Worm (Caenorhabditis elegans) whole organism, late embryonic: ENCODE results near the gene srg-13.

Experiments
- F13H6.1 ChIP-seq: sonication (generic microtip); optimal IDR thresholded peaks from 2 replicates; lab custom pipeline; 2016; ENCODE audit warnings: missing genetic modification characterization, missing compliant biosample characterization
- T23F11.4 ChIP-seq: fragments of 200-800 bp; sonication (Bioruptor generic); optimal IDR thresholded peaks from 2 replicates; lab custom pipeline; 2018; ENCODE audit warnings: mild to moderate bottlenecking, missing genetic modification characterization, missing compliant biosample characterization
- ama-1 ChIP-seq: fragments of 150-350 bp; optimal IDR thresholded peaks from 2 replicates; lab custom pipeline; 2014
- ceh-14 ChIP-seq: sonication (generic microtip); optimal IDR thresholded peaks from 2 replicates; lab custom pipeline; 2016; ENCODE audit warnings: missing genotype, missing genetic modification characterization, missing compliant biosample characterization
- ceh-19 ChIP-seq: fragments of 200-800 bp; sonication (Bioruptor generic); optimal IDR thresholded peaks from 2 replicates; lab custom pipeline; 2018; ENCODE audit warnings: mild to moderate bottlenecking, missing genetic modification characterization, missing compliant biosample characterization
- ceh-30 ChIP-seq: fragments of 150-350 bp; optimal IDR thresholded peaks from 2 replicates; lab custom pipeline; 2014; ENCODE audit warnings: missing biosample characterization, missing genetic modification characterization
- ceh-31 ChIP-seq: sonication (generic microtip); optimal IDR thresholded peaks from 2 replicates; lab custom pipeline; 2016; ENCODE audit warnings: missing genetic modification characterization, missing compliant biosample characterization
- ceh-34 ChIP-seq: sonication (generic microtip); optimal IDR thresholded peaks from 2 replicates; lab custom pipeline; 2016; ENCODE audit warnings: mild to moderate bottlenecking, missing genetic modification characterization, missing compliant biosample characterization
- ceh-45 ChIP-seq: fragments of 200-800 bp; sonication (Bioruptor generic); IDR thresholded peaks from 2 replicates; pipeline ENCODE4 v1.3.6; 2022; ENCODE audit warnings: missing genetic modification reagents, missing genetic modification characterization, missing compliant biosample characterization
- ceh-6 ChIP-seq: fragments of 200-800 bp; sonication (Bioruptor generic); optimal IDR thresholded peaks from 2 replicates; lab custom pipeline; 2018; ENCODE audit warnings: mild to moderate bottlenecking, missing genetic modification characterization, missing compliant biosample characterization
- ceh-9 ChIP-seq: sonication (generic microtip); optimal IDR thresholded peaks from 2 replicates; lab custom pipeline; 2016; ENCODE audit warnings: mild to moderate bottlenecking, missing genetic modification characterization, inconsistent platforms, missing compliant biosample characterization
- dmd-4 ChIP-seq: sonication (generic microtip); optimal IDR thresholded peaks from 2 replicates; lab custom pipeline; 2016; ENCODE audit warnings: borderline replicate concordance, missing genetic modification characterization, missing compliant biosample characterization
- dve-1 ChIP-seq: sonication (generic microtip); optimal IDR thresholded peaks from 2 replicates; lab custom pipeline; 2017; ENCODE audit warnings: antibody characterized with exemption, mild to moderate bottlenecking, missing genetic modification characterization, missing compliant biosample characterization
- elt-4 ChIP-seq: sonication (generic microtip); optimal IDR thresholded peaks from 2 replicates; lab custom pipeline; 2016; ENCODE audit warnings: missing genetic modification characterization, missing compliant biosample characterization
- ets-4 ChIP-seq: sonication (generic microtip); optimal IDR thresholded peaks from 2 replicates; lab custom pipeline; 2016; ENCODE audit warnings: missing genetic modification characterization, missing compliant biosample characterization
- eyg-1 ChIP-seq: sonication (generic microtip); optimal IDR thresholded peaks from 2 replicates; lab custom pipeline; 2016; ENCODE audit warnings: missing genotype, missing genetic modification characterization, missing compliant biosample characterization
- fax-1 ChIP-seq: sonication (generic microtip); optimal IDR thresholded peaks from 2 replicates; lab custom pipeline; 2016; ENCODE audit warnings: missing genotype, missing genetic modification characterization, missing compliant biosample characterization
- fkh-6 ChIP-seq: sonication (generic microtip); optimal IDR thresholded peaks from 2 replicates; lab custom pipeline; 2016; ENCODE audit warnings: missing genetic modification characterization, missing compliant biosample characterization
- gmeb-2 ChIP-seq: sonication (generic microtip); optimal IDR thresholded peaks from 2 replicates; lab custom pipeline; 2016; ENCODE audit warnings: missing genetic modification characterization, inconsistent platforms, missing compliant biosample characterization
- hlh-13 ChIP-seq: fragments of 200-800 bp; sonication (Bioruptor generic); optimal IDR thresholded peaks from 2 replicates; lab custom pipeline; 2018; ENCODE audit warnings: mild to moderate bottlenecking, missing genetic modification characterization, missing compliant biosample characterization
- hlh-15 ChIP-seq: sonication (generic microtip); optimal IDR thresholded peaks from 2 replicates; lab custom pipeline; 2016; ENCODE audit warnings: missing genetic modification characterization, missing compliant biosample characterization
- hlh-30 ChIP-seq: sonication (generic microtip); optimal IDR thresholded peaks from 2 replicates; lab custom pipeline; 2017; ENCODE audit warnings: antibody characterized with exemption, missing genetic modification characterization, missing compliant biosample characterization; ENCODE audit not compliant: insufficient read depth
- hlh-8 ChIP-seq: sonication (generic microtip); optimal IDR thresholded peaks from 2 replicates; lab custom pipeline; 2016; ENCODE audit warnings: missing genotype, missing genetic modification characterization, missing compliant biosample characterization
- madf-2 ChIP-seq: sonication (generic microtip); optimal IDR thresholded peaks from 2 replicates; lab custom pipeline; 2017; ENCODE audit warnings: missing genetic modification characterization, missing compliant biosample characterization
- odd-2 ChIP-seq: sonication (generic microtip); optimal IDR thresholded peaks from 2 replicates; lab custom pipeline; 2017; ENCODE audit warnings: antibody characterized with exemption, mild to moderate bottlenecking, missing genetic modification characterization, missing compliant biosample characterization
- pag-3 ChIP-seq: sonication (generic microtip); optimal IDR thresholded peaks from 2 replicates; lab custom pipeline; 2016; ENCODE audit warnings: missing compliant biosample characterization, missing genetic modification characterization, borderline replicate concordance
- pax-1 ChIP-seq: fragments of 150-350 bp; optimal IDR thresholded peaks from 2 replicates; lab custom pipeline; 2014; ENCODE audit warnings: missing biosample characterization, missing genetic modification characterization
- pha-4 ChIP-seq: fragments of 150-350 bp; optimal IDR thresholded peaks from 2 replicates; lab custom pipeline; 2018; ENCODE audit warnings: missing biosample characterization, missing genetic modification reagents, missing genetic modification characterization
- pqm-1 ChIP-seq: sonication (generic microtip); optimal IDR thresholded peaks from 2 replicates; lab custom pipeline; 2016; ENCODE audit warnings: missing genetic modification characterization, missing compliant biosample characterization
- pros-1 ChIP-seq: fragments of 150-350 bp; optimal IDR thresholded peaks from 2 replicates; lab custom pipeline; 2014; ENCODE audit warnings: missing biosample characterization, missing genetic modification reagents, missing genetic modification characterization
- sdc-2 ChIP-seq: sonication (generic microtip); optimal IDR thresholded peaks from 2 replicates; lab custom pipeline; 2016; ENCODE audit warnings: missing genotype, missing genetic modification characterization, missing compliant biosample characterization
- sox-2 ChIP-seq: fragments of 200-800 bp; sonication (Bioruptor generic); IDR thresholded peaks from 2 replicates; pipeline ENCODE4 v1.3.6; 2022; ENCODE audit warnings: missing genetic modification reagents, missing genetic modification characterization, missing compliant biosample characterization
- sox-4 ChIP-seq: sonication (generic microtip); optimal IDR thresholded peaks from 2 replicates; lab custom pipeline; 2017; ENCODE audit warnings: mild to moderate bottlenecking, missing genetic modification characterization, inconsistent platforms, missing compliant biosample characterization
- syd-9 ChIP-seq: sonication (generic microtip); optimal IDR thresholded peaks from 2 replicates; lab custom pipeline; 2016; ENCODE audit warnings: mild to moderate bottlenecking, missing genetic modification characterization, moderate library complexity, missing compliant biosample characterization
- tbx-2 ChIP-seq: sonication (generic microtip); optimal IDR thresholded peaks from 2 replicates; lab custom pipeline; 2016; ENCODE audit warnings: missing genetic modification characterization, missing compliant biosample characterization
- tbx-7 ChIP-seq: sonication (generic microtip); optimal IDR thresholded peaks from 2 replicates; lab custom pipeline; 2016; ENCODE audit warnings: missing genotype, missing genetic modification characterization, missing compliant biosample characterization
- ttx-3 ChIP-seq: sonication (generic microtip); optimal IDR thresholded peaks from 2 replicates; lab custom pipeline; 2016; ENCODE audit warnings: missing genetic modification reagents, missing genetic modification characterization, missing compliant biosample characterization
- unc-3 ChIP-seq, 2 experiments: fragments of 200-800 bp in 1 of 2; sonication (Bioruptor generic) in 1 of 2; sonication (generic microtip) in 1 of 2; conservative IDR thresholded peaks in 1 of 2; optimal IDR thresholded peaks in 1 of 2; 2 replicates each; pipeline versions ENCODE4 v1.3.6 to Lab custom; 2016 to 2022; ENCODE audit warnings: missing compliant biosample characterization in 2 of 2, missing genetic modification characterization in 2 of 2, missing genetic modification reagents in 1 of 2
- unc-42 ChIP-seq: sonication (generic microtip); optimal IDR thresholded peaks from 2 replicates; lab custom pipeline; 2016; ENCODE audit warnings: missing genotype, missing genetic modification characterization, missing compliant biosample characterization
- unc-55 ChIP-seq: sonication (generic microtip); optimal IDR thresholded peaks from 2 replicates; lab custom pipeline; 2017; ENCODE audit warnings: missing biosample characterization, missing genetic modification reagents, missing genetic modification characterization
- unc-86 ChIP-seq: sonication (generic microtip); optimal IDR thresholded peaks from 2 replicates; lab custom pipeline; 2016; ENCODE audit warnings: missing genetic modification characterization, missing compliant biosample characterization

The srg-13 gene

ce11 chrIII:4693695-4694094 lies 21.6 kb downstream of the srg-13 start, which contains the start of gene T04A8.8:
TSS of gene T04A8.8 (plus strand) at chrIII:4693995.
- TF ChIP-seq ceh-31 (tag; lab: Kevin White, UChicago): no peak
- TF ChIP-seq pros-1: no peak
- no peak for TF ChIP-seq ama-1 (lab: Kevin White, UChicago)
- TF ChIP-seq tbx-7 (tag; lab: Kevin White, UChicago): no peak
- TF ChIP-seq dve-1 (tag; lab: Kevin White, UChicago): no peak
- TF ChIP-seq hlh-30 (tag; lab: Kevin White, UChicago): no peak
- no peak for TF ChIP-seq pha-4 (tag; lab: Kevin White, UChicago)
- no peak for TF ChIP-seq ets-4 (tag; lab: Kevin White, UChicago)

- no peak for TF ChIP-seq ceh-31 (tag; lab: Kevin White, UChicago)
- TF ChIP-seq hlh-15: no peak
- TF ChIP-seq tbx-7 (tag; lab: Kevin White, UChicago): no peak
- no peak for TF ChIP-seq fkh-6
- TF ChIP-seq hlh-30 (tag; lab: Kevin White, UChicago): no peak
- no peak for TF ChIP-seq ceh-30 (tag; lab: Kevin White, UChicago)
- TF ChIP-seq pqm-1 (tag; lab: Kevin White, UChicago): no peak
- TF ChIP-seq ceh-9 (tag; lab: Kevin White, UChicago): no peak
- no peak for TF ChIP-seq syd-9
- no peak for TF ChIP-seq pag-3 (tag; lab: Kevin White, UChicago)
Observed at ce11 chrIII:4695057-4695456, 23.0 kb downstream of the srg-13 start, which contains the start of gene T04A8.7. TSS of gene T04A8.7 (plus strand) at chrIII:4695357.

DNA sequence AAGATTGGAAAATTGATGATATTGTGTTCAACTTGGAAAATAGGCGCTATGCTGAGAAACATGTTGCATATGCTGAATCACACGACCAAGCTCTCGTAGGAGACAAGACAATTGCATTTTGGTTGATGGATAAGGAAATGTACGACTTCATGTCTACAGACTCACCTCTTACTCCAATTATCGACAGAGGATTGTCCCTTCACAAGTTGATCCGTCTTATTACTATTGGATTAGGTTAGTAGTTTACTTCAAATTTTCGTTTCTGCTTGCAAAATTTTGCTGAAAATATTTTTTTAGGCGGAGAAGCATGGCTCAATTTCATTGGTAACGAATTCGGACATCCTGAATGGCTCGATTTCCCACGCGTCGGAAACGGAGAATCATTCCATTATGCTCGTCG lies 24.9 kb downstream of the srg-13 start:
- TF ChIP-seq unc-86 (tag; lab: Kevin White, UChicago): no peak
- TF ChIP-seq pag-3 (tag; lab: Kevin White, UChicago): no peak
- TF ChIP-seq ceh-14 (tag; lab: Kevin White, UChicago): no peak
- TF ChIP-seq hlh-13: no peak
- no peak for TF ChIP-seq gmeb-2

DNA sequence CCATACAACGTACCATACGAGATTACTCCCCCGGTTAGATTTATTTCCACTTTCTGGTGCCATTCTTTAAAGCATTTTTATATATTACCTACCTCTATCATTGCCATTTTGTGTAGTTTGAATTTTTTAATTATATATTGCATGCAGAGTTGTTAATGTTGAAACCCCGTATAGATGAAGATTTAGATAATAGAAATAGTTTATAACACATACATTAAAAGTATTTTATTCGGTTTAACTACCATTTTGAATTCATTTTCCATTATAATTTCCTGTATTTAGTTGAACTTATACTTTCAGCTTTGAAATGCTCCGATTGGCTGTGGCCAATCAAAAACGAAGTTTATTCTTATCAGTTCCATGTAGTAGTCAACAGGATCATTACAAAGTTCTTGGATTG lies 25.8 kb downstream of the srg-13 start, which contains the start of gene dnj-18:
TSS of gene dnj-18 (plus strand) at position 301 of the 400 bp plus-strand sequence.
- TF ChIP-seq ceh-34 (tag; lab: Kevin White, UChicago): no peak
- no peak for TF ChIP-seq pax-1 (tag; lab: Kevin White, UChicago)
- no peak for TF ChIP-seq ttx-3
- no peak for TF ChIP-seq unc-55 (GFP tag; lab: Kevin White, UChicago)
- no peak for TF ChIP-seq dmd-4 (tag; lab: Kevin White, UChicago)
- no peak for TF ChIP-seq tbx-2 (tag; lab: Kevin White, UChicago)
- TF ChIP-seq ceh-6: no peak
- TF ChIP-seq unc-3 (GFP tag; conservative IDR thresholded peaks at IDR 0.05; lab: Robert Waterston, UW): no peak
- TF ChIP-seq unc-3 (tag; optimal IDR thresholded peaks at IDR 0.05; lab: Kevin White, UChicago): no peak
- no peak for TF ChIP-seq tbx-7 (tag; lab: Kevin White, UChicago)
- no peak for TF ChIP-seq F13H6.1
- TF ChIP-seq hlh-8 (tag; lab: Kevin White, UChicago): no peak
- TF ChIP-seq madf-2: no peak
- no peak for TF ChIP-seq sox-4
- no peak for TF ChIP-seq hlh-30 (tag; lab: Kevin White, UChicago)
- no peak for TF ChIP-seq sox-2 (GFP tag; lab: Robert Waterston, UW)
- no peak for TF ChIP-seq odd-2 (tag; lab: Kevin White, UChicago)
- TF ChIP-seq fax-1 (tag; lab: Kevin White, UChicago): no peak

- no peak for TF ChIP-seq ceh-19 (GFP tag; lab: Kevin White, UChicago)
- no peak for TF ChIP-seq F13H6.1
- TF ChIP-seq unc-42 (tag; lab: Kevin White, UChicago): no peak
- TF ChIP-seq ceh-34 (tag; lab: Kevin White, UChicago): no peak
- TF ChIP-seq ceh-30 (tag; lab: Kevin White, UChicago): no peak
- no peak for TF ChIP-seq elt-4 (tag; lab: Kevin White, UChicago)
- TF ChIP-seq ceh-45 (GFP tag; lab: Robert Waterston, UW): no peak
- no peak for TF ChIP-seq eyg-1 (tag; lab: Kevin White, UChicago)
- TF ChIP-seq pag-3 (tag; lab: Kevin White, UChicago): no peak
- no peak for TF ChIP-seq odd-2 (tag; lab: Kevin White, UChicago)
- TF ChIP-seq sdc-2 (tag; lab: Kevin White, UChicago): no peak
- no peak for TF ChIP-seq T23F11.4 (GFP tag; lab: Kevin White, UChicago)
Observed at ce11 chrIII:4699922-4700321, 27.9 kb downstream of the srg-13 start, which contains the start of gene sel-13. TSS of gene sel-13 (minus strand) at chrIII:4700224.
